Worm (Caenorhabditis elegans) whole organism, early embryonic: Measurements from ENCODE around the gene egl-5.

Experiments used
- B0310.2 ChIP-seq: sonication (generic microtip); optimal IDR thresholded peaks from 2 replicates; lab custom pipeline; 2016; ENCODE audit warnings: mild to moderate bottlenecking, missing genetic modification characterization, missing compliant biosample characterization
- F13C5.2 ChIP-seq: sonication (generic microtip); optimal IDR thresholded peaks from 2 replicates; lab custom pipeline; 2017; ENCODE audit warnings: mild to moderate bottlenecking, missing genetic modification characterization, inconsistent platforms, missing compliant biosample characterization
- aly-1 ChIP-seq: sonication (generic microtip); optimal IDR thresholded peaks from 2 replicates; lab custom pipeline; 2016; ENCODE audit warnings: missing genetic modification characterization, missing compliant biosample characterization
- ama-1 ChIP-seq: fragments of 150-350 bp; optimal IDR thresholded peaks from 2 replicates; lab custom pipeline; 2014
- ceh-13 ChIP-seq: fragments of 200-800 bp; sonication (Bioruptor generic); optimal IDR thresholded peaks from 2 replicates; lab custom pipeline; 2018; ENCODE audit warnings: mild to moderate bottlenecking, missing genetic modification characterization, missing compliant biosample characterization
- ceh-36 ChIP-seq: sonication (generic microtip); optimal IDR thresholded peaks from 2 replicates; lab custom pipeline; 2016; ENCODE audit warnings: missing genetic modification characterization, inconsistent platforms, missing compliant biosample characterization
- ets-7 ChIP-seq: sonication (generic microtip); optimal IDR thresholded peaks from 2 replicates; lab custom pipeline; 2016; ENCODE audit warnings: missing genotype, missing genetic modification characterization, missing compliant biosample characterization
- flt-1 ChIP-seq: fragments of 200-800 bp; sonication (Bioruptor generic); IDR thresholded peaks from 2 replicates; pipeline ENCODE4 v1.3.6; 2022; ENCODE audit warnings: missing genetic modification characterization, missing compliant biosample characterization
- hmbx-1 ChIP-seq: sonication (generic microtip); optimal IDR thresholded peaks from 2 replicates; lab custom pipeline; 2016; ENCODE audit warnings: mild to moderate bottlenecking, missing genetic modification characterization, missing compliant biosample characterization
- hmg-4 ChIP-seq: fragments of 200-800 bp; sonication (Bioruptor generic); optimal IDR thresholded peaks from 2 replicates; lab custom pipeline; 2018; ENCODE audit warnings: mild to moderate bottlenecking, missing genetic modification characterization, missing compliant biosample characterization
- hnd-1 ChIP-seq: sonication (generic microtip); optimal IDR thresholded peaks from 2 replicates; lab custom pipeline; 2016; ENCODE audit warnings: missing genetic modification characterization, missing compliant biosample characterization
- pes-1 ChIP-seq: fragments of 200-800 bp; sonication (Bioruptor generic); IDR thresholded peaks from 2 replicates; pipeline ENCODE4 v1.3.6; 2022; ENCODE audit warnings: missing genetic modification reagents, missing genetic modification characterization, missing compliant biosample characterization
- scrt-1 ChIP-seq: fragments of 200-800 bp; sonication (Bioruptor generic); IDR thresholded peaks from 2 replicates; pipeline ENCODE4 v1.3.6; 2022; ENCODE audit warnings: missing genetic modification characterization, missing compliant biosample characterization
- sea-1 ChIP-seq: fragments of 200-800 bp; sonication (Bioruptor generic); conservative IDR thresholded peaks from 2 replicates; pipeline ENCODE4 v1.3.6; 2022; ENCODE audit warnings: missing genetic modification characterization, missing compliant biosample characterization
- tbx-11 ChIP-seq: fragments of 200-800 bp; sonication (Bioruptor generic); IDR thresholded peaks from 2 replicates; pipeline ENCODE4 v1.3.6; 2022; ENCODE audit warnings: missing genetic modification characterization, missing compliant biosample characterization
- tbx-37 ChIP-seq: fragments of 200-800 bp; sonication (Bioruptor generic); conservative IDR thresholded peaks from 2 replicates; pipeline ENCODE4 v1.3.6; 2022; ENCODE audit warnings: missing genetic modification reagents, missing genetic modification characterization, missing compliant biosample characterization
- tra-4 ChIP-seq: sonication (generic microtip); optimal IDR thresholded peaks from 2 replicates; lab custom pipeline; 2017; ENCODE audit warnings: missing genetic modification characterization, missing compliant biosample characterization

Gene egl-5

ce11 chrIII:7775983-7776440, 38.2 kb upstream of the egl-5 start, which contains the start of gene bath-15:
Gene bath-15, minus strand, starts transcription at chrIII:7776033.
- TF ChIP-seq flt-1 (no peak), B0310.2 (tag; lab: Kevin White, UChicago) (no peak), hmbx-1 (no peak), ets-7 (no peak), ama-1 (no peak), scrt-1 (GFP tag; lab: Robert Waterston, UW) (no peak), hmg-4 (GFP tag; lab: Kevin White, UChicago) (no peak), ceh-36 (tag; lab: Kevin White, UChicago) (no peak), pes-1 (GFP tag; lab: Robert Waterston, UW) (no peak), ceh-13 (GFP tag; lab: Kevin White, UChicago) (no peak), tbx-11 (GFP tag; lab: Robert Waterston, UW) (no peak)

- TF ChIP-seq ceh-36 (tag; lab: Kevin White, UChicago) (no peak), ceh-13 (GFP tag; lab: Kevin White, UChicago) (no peak), tra-4 (tag; lab: Kevin White, UChicago) (no peak), F13C5.2 (tag; lab: Kevin White, UChicago) (no peak), tbx-11 (GFP tag; lab: Robert Waterston, UW) (no peak), aly-1 (tag; lab: Kevin White, UChicago) (no peak), ama-1 (no peak), pes-1 (GFP tag; lab: Robert Waterston, UW) (no peak), ets-7 (no peak)
These were observed 35.6 kb upstream of the egl-5 start for ce11 chrIII:7778530-7778929.

DNA sequence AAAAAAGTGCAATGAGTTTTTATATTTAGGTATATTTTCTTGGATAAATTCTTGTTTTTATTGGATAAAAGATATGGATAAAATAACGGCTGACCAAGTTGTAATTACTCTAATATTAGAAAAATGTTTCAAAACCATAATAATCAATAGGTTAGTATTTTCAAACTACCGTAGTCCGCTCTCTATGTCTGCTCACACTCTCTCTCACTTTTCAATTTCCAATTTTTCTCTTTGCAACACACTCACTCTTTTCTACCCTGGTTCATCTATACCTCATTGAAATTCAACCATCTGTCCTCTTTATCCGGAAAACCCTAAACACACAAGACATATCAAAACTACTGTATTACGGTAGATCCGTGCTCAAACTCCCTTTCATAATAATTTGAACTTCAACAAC, 34.9 kb upstream of the egl-5 start:
- no peak for TF ChIP-seq hnd-1 (tag; lab: Kevin White, UChicago)
- TF ChIP-seq pes-1 (GFP tag; lab: Robert Waterston, UW), result no peak
- no peak for TF ChIP-seq B0310.2 (tag; lab: Kevin White, UChicago)
- TF ChIP-seq tbx-37 (GFP tag; lab: Robert Waterston, UW), result no peak
- no peak for TF ChIP-seq tbx-11 (GFP tag; lab: Robert Waterston, UW)
- TF ChIP-seq ets-7, result no peak
- no peak for TF ChIP-seq flt-1
- no peak for TF ChIP-seq F13C5.2 (tag; lab: Kevin White, UChicago)
- no peak for TF ChIP-seq ceh-13 (GFP tag; lab: Kevin White, UChicago)
- no peak for TF ChIP-seq aly-1 (tag; lab: Kevin White, UChicago)
- no peak for TF ChIP-seq hmg-4 (GFP tag; lab: Kevin White, UChicago)
- TF ChIP-seq hmbx-1, result no peak
- no peak for TF ChIP-seq scrt-1 (GFP tag; lab: Robert Waterston, UW)
- no peak for TF ChIP-seq ama-1
- TF ChIP-seq sea-1, result no peak
- no peak for TF ChIP-seq ceh-36 (tag; lab: Kevin White, UChicago)
- TF ChIP-seq tra-4 (tag; lab: Kevin White, UChicago), result no peak

- TF ChIP-seq flt-1 (no peak), ceh-13 (GFP tag; lab: Kevin White, UChicago) (no peak)
These were observed 33.5 kb upstream of the egl-5 start for ce11 chrIII:7780566-7781238.

- TF ChIP-seq ama-1 (no peak), pes-1 (GFP tag; lab: Robert Waterston, UW) (no peak), ceh-36 (tag; lab: Kevin White, UChicago) (no peak), scrt-1 (GFP tag; lab: Robert Waterston, UW) (no peak), tra-4 (tag; lab: Kevin White, UChicago) (no peak), aly-1 (tag; lab: Kevin White, UChicago) (no peak), sea-1 (no peak), flt-1 (no peak), ceh-13 (GFP tag; lab: Kevin White, UChicago) (no peak), B0310.2 (tag; lab: Kevin White, UChicago) (no peak), hmg-4 (GFP tag; lab: Kevin White, UChicago) (no peak), tbx-11 (GFP tag; lab: Robert Waterston, UW) (no peak), ets-7 (no peak), F13C5.2 (tag; lab: Kevin White, UChicago) (no peak), hnd-1 (tag; lab: Kevin White, UChicago) (no peak), hmbx-1 (no peak), tbx-37 (GFP tag; lab: Robert Waterston, UW) (no peak)
These were observed 30.8 kb upstream of the egl-5 start, which contains the start of gene mab-5 for ce11 chrIII:7783354-7783753. Gene mab-5, minus strand, starts transcription at chrIII:7783454.

ce11 chrIII:7784201-7784600, 30.0 kb upstream of the egl-5 start:
- no peak for TF ChIP-seq hnd-1 (tag; lab: Kevin White, UChicago)
- no peak for TF ChIP-seq pes-1 (GFP tag; lab: Robert Waterston, UW)
- no peak for TF ChIP-seq ceh-36 (tag; lab: Kevin White, UChicago)
- no peak for TF ChIP-seq F13C5.2 (tag; lab: Kevin White, UChicago)
- TF ChIP-seq ets-7, result no peak
- no peak for TF ChIP-seq ceh-13 (GFP tag; lab: Kevin White, UChicago)
- TF ChIP-seq hmg-4 (GFP tag; lab: Kevin White, UChicago), result no peak
- TF ChIP-seq flt-1, result no peak
- no peak for TF ChIP-seq tbx-11 (GFP tag; lab: Robert Waterston, UW)
- TF ChIP-seq aly-1 (tag; lab: Kevin White, UChicago), result no peak
- no peak for TF ChIP-seq hmbx-1
- no peak for TF ChIP-seq sea-1
- no peak for TF ChIP-seq scrt-1 (GFP tag; lab: Robert Waterston, UW)
- TF ChIP-seq tra-4 (tag; lab: Kevin White, UChicago), result no peak
- no peak for TF ChIP-seq ama-1
- TF ChIP-seq B0310.2 (tag; lab: Kevin White, UChicago), result no peak
- no peak for TF ChIP-seq tbx-37 (GFP tag; lab: Robert Waterston, UW)

- TF ChIP-seq ets-7 (no peak), ama-1 (no peak)
These were observed 25.8 kb upstream of the egl-5 start for ce11 chrIII:7788410-7788809.
